Worm (Caenorhabditis elegans): ENCODE measurements around the gene W04E12.3.

The W04E12.3 gene

ce11 chrV:19756253-19756652 is 14.5 kb downstream of the W04E12.3 start, which contains the start of gene W04E12.9:
W04E12.9 (plus strand) TSS chrV:19756553.
- TF ChIP-seq med-1 (GFP tag; optimal IDR thresholded peaks at IDR 0.05; ENCODE audit: insufficient read depth), result no peak
- no peak for TF ChIP-seq ref-1 (GFP tag; conservative IDR thresholded peaks at IDR 0.05)
- TF ChIP-seq cog-1 (tag; optimal IDR thresholded peaks at IDR 0.05), result no peak
- TF ChIP-seq flt-1 (GFP tag; IDR thresholded peaks at IDR 0.05), result no peak
- TF ChIP-seq ztf-29 (GFP tag; IDR thresholded peaks at IDR 0.05), result no peak
- no peak for TF ChIP-seq ztf-23 (GFP tag; IDR thresholded peaks at IDR 0.05)
- TF ChIP-seq tab-1 (GFP tag; IDR thresholded peaks at IDR 0.05), result no peak
- no peak for TF ChIP-seq klf-2 (GFP tag; conservative IDR thresholded peaks at IDR 0.05)
- TF ChIP-seq T22C8.4 (GFP tag; IDR thresholded peaks at IDR 0.05), result no peak

DNA sequence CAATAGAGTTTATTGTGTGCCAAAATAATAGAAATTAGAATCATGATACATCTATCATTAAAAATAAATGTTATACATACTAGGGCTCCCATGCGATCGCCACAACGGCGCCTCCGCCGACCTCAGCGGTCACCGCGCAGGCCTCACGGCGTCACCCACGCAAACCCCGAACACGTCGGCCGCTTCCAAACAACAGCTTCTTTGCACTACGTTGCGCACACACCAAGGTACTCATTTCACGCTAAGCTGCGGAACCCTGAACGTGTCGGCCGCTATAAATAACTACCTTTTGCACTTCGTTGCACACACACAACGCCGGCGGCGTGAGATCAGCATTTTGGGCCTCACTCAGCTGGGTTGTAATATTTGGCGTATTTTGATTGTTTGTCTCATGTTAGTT is 17.5 kb downstream of the W04E12.3 start:
- TF ChIP-seq cog-1 (tag; optimal IDR thresholded peaks at IDR 0.05) (no peak), T22C8.4 (GFP tag; IDR thresholded peaks at IDR 0.05) (no peak), flt-1 (GFP tag; IDR thresholded peaks at IDR 0.05) (no peak), med-1 (GFP tag; optimal IDR thresholded peaks at IDR 0.05; ENCODE audit: insufficient read depth) (no peak), ztf-23 (GFP tag; IDR thresholded peaks at IDR 0.05) (no peak), ztf-29 (GFP tag; IDR thresholded peaks at IDR 0.05) (no peak), klf-2 (GFP tag; conservative IDR thresholded peaks at IDR 0.05) (no peak)

DNA sequence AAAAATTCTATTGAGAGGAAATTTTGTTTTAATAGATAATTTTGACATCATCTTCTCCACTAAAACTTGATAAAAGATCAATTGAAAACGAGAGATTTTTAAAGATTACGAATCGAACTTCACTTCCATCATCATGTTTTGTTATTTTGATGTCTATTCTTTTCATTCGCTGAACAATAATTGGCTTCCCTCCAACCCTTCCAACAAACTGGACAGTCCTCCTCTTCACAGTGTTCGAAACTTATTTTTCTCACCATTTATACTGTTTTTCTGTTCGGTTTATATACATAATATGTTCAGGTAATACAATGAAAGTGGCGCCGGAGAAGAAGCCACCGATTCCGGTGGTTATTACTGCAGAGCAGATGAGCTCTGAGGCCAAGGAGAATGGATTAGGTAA is 19.0 kb downstream of the W04E12.3 start, which contains the start of gene M162.5:
TSS of gene M162.5 (plus strand) at position 301 of the 400 bp plus-strand sequence.
- TF ChIP-seq ztf-23 (GFP tag; IDR thresholded peaks at IDR 0.05) (no peak), flt-1 (GFP tag; IDR thresholded peaks at IDR 0.05) (no peak), ztf-29 (GFP tag; IDR thresholded peaks at IDR 0.05) (no peak), cog-1 (tag; optimal IDR thresholded peaks at IDR 0.05) (no peak), klf-2 (GFP tag; conservative IDR thresholded peaks at IDR 0.05) (no peak), med-1 (GFP tag; optimal IDR thresholded peaks at IDR 0.05; ENCODE audit: insufficient read depth) (no peak), ref-1 (GFP tag; conservative IDR thresholded peaks at IDR 0.05) (no peak), T22C8.4 (GFP tag; IDR thresholded peaks at IDR 0.05) (no peak), tab-1 (GFP tag; IDR thresholded peaks at IDR 0.05) (no peak)

ce11 chrV:19767719-19768118 is 26.0 kb downstream of the W04E12.3 start:
- no peak for TF ChIP-seq ztf-23 (GFP tag; IDR thresholded peaks at IDR 0.05)
- no peak for TF ChIP-seq cog-1 (tag; optimal IDR thresholded peaks at IDR 0.05)
- no peak for TF ChIP-seq ref-1 (GFP tag; conservative IDR thresholded peaks at IDR 0.05)
- no peak for TF ChIP-seq tab-1 (GFP tag; IDR thresholded peaks at IDR 0.05)

- TF ChIP-seq flt-1 (GFP tag; IDR thresholded peaks at IDR 0.05), result no peak
- no peak for TF ChIP-seq klf-2 (GFP tag; conservative IDR thresholded peaks at IDR 0.05)
- no peak for TF ChIP-seq ref-1 (GFP tag; conservative IDR thresholded peaks at IDR 0.05)
- TF ChIP-seq med-1 (GFP tag; optimal IDR thresholded peaks at IDR 0.05; ENCODE audit: insufficient read depth), result no peak
- no peak for TF ChIP-seq ztf-23 (GFP tag; IDR thresholded peaks at IDR 0.05)
- TF ChIP-seq cog-1 (tag; optimal IDR thresholded peaks at IDR 0.05), result no peak
- TF ChIP-seq ztf-29 (GFP tag; IDR thresholded peaks at IDR 0.05), result no peak
- TF ChIP-seq T22C8.4 (GFP tag; IDR thresholded peaks at IDR 0.05), result no peak
- no peak for TF ChIP-seq tab-1 (GFP tag; IDR thresholded peaks at IDR 0.05)
Measured at ce11 chrV:19771660-19772059, 29.9 kb downstream of the W04E12.3 start, which contains the start of gene M162.15. M162.15 (minus strand) TSS chrV:19771760.

DNA sequence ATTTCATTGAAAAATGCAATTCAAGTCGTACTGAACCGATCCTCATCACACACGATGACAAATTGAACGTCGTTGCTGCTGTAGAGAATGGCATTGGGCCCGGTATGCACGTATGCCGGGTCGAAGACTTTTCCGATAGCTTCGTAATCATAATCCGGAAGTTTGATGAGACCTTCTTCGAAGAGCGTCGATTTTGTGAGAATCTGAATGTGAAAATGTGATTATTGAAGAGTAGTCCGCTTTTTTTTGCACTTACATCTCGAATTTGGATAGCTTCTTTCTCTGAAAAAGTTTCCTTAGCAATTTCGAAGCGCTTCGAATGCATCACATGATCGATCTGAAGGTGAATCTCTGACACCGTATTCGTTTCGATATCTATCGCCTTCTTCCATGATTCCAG is 35.5 kb downstream of the W04E12.3 start, which contains the start of gene fbxa-118:
TSS of gene fbxa-118 (minus strand) at position 101 of the 400 bp plus-strand sequence.
- TF ChIP-seq tab-1 (GFP tag; IDR thresholded peaks at IDR 0.05) (no peak), ztf-23 (GFP tag; IDR thresholded peaks at IDR 0.05) (no peak), med-1 (GFP tag; optimal IDR thresholded peaks at IDR 0.05; ENCODE audit: insufficient read depth) (no peak), cog-1 (tag; optimal IDR thresholded peaks at IDR 0.05) (no peak), flt-1 (GFP tag; IDR thresholded peaks at IDR 0.05) (no peak), ref-1 (GFP tag; conservative IDR thresholded peaks at IDR 0.05) (no peak)

DNA sequence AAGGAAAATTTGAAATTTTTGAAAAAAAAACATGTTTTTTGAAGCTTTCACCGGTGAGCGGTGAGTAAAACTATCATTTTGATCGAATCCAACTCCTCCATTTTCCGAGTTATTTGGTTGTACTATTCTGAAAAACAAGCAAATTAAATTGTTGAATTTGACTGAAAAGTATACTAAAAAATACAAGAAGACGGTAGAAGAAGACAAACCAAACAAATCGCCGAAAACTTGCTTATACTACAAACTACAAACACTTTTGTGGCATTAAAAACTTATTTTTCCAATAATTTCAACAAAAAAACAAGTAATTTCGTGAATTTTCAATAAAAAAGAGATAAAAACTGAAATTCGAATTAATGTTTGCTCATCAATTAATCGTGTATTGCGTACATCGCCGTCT is 36.9 kb downstream of the W04E12.3 start, which contains the start of gene fbxa-194:
TSS of gene fbxa-194 (minus strand) at position 101 of the 400 bp plus-strand sequence.
- TF ChIP-seq ref-1 (GFP tag; conservative IDR thresholded peaks at IDR 0.05) (no peak), T22C8.4 (GFP tag; IDR thresholded peaks at IDR 0.05) (no peak)

ce11 chrV:19779220-19779619 is 37.5 kb downstream of the W04E12.3 start:
- TF ChIP-seq tab-1 (GFP tag; IDR thresholded peaks at IDR 0.05), result no peak
- no peak for TF ChIP-seq cog-1 (tag; optimal IDR thresholded peaks at IDR 0.05)
- no peak for TF ChIP-seq klf-2 (GFP tag; conservative IDR thresholded peaks at IDR 0.05)
- no peak for TF ChIP-seq flt-1 (GFP tag; IDR thresholded peaks at IDR 0.05)
- TF ChIP-seq ztf-29 (GFP tag; IDR thresholded peaks at IDR 0.05), result no peak
- TF ChIP-seq ref-1 (GFP tag; conservative IDR thresholded peaks at IDR 0.05), result no peak
- no peak for TF ChIP-seq T22C8.4 (GFP tag; IDR thresholded peaks at IDR 0.05)
- TF ChIP-seq med-1 (GFP tag; optimal IDR thresholded peaks at IDR 0.05; ENCODE audit: insufficient read depth), result no peak
- no peak for TF ChIP-seq ztf-23 (GFP tag; IDR thresholded peaks at IDR 0.05)

ce11 chrV:19783829-19784228 is 42.1 kb downstream of the W04E12.3 start, which contains the start of gene srt-45:
srt-45 (plus strand) TSS chrV:19784129.
- no peak for TF ChIP-seq klf-2 (GFP tag; conservative IDR thresholded peaks at IDR 0.05)
- TF ChIP-seq ztf-23 (GFP tag; IDR thresholded peaks at IDR 0.05), result no peak
- no peak for TF ChIP-seq tab-1 (GFP tag; IDR thresholded peaks at IDR 0.05)
- no peak for TF ChIP-seq ztf-29 (GFP tag; IDR thresholded peaks at IDR 0.05)
- no peak for TF ChIP-seq cog-1 (tag; optimal IDR thresholded peaks at IDR 0.05)
- TF ChIP-seq ref-1 (GFP tag; conservative IDR thresholded peaks at IDR 0.05), result no peak

ce11 chrV:19788360-19788759 is 46.6 kb downstream of the W04E12.3 start, which contains the start of gene clec-258:
clec-258 (plus strand) TSS chrV:19788440.
- no peak for TF ChIP-seq med-1 (GFP tag; optimal IDR thresholded peaks at IDR 0.05; ENCODE audit: insufficient read depth)
- TF ChIP-seq flt-1 (GFP tag; IDR thresholded peaks at IDR 0.05), result no peak
- no peak for TF ChIP-seq ztf-23 (GFP tag; IDR thresholded peaks at IDR 0.05)
- no peak for TF ChIP-seq T22C8.4 (GFP tag; IDR thresholded peaks at IDR 0.05)
- no peak for TF ChIP-seq cog-1 (tag; optimal IDR thresholded peaks at IDR 0.05)
- TF ChIP-seq ztf-29 (GFP tag; IDR thresholded peaks at IDR 0.05), result no peak
- no peak for TF ChIP-seq tab-1 (GFP tag; IDR thresholded peaks at IDR 0.05)
- no peak for TF ChIP-seq klf-2 (GFP tag; conservative IDR thresholded peaks at IDR 0.05)
- no peak for TF ChIP-seq ref-1 (GFP tag; conservative IDR thresholded peaks at IDR 0.05)
